Fruit fly (Drosophila melanogaster) whole organism, embryonic: ENCODE measurements around the gene CG5808.
A peak's percentile ranks its signal among the peaks of the same experiment; 100 is the strongest.

Experiments
- B-H1 ChIP-seq: fragments of 200-800 bp; sonication (Bioruptor generic); IDR thresholded peaks from 3 replicates; pipeline ENCODE4 v1.3.6; 2022; ENCODE audit warnings: missing biosample characterization, missing genetic modification characterization
- BEAF-32 ChIP-seq: fragments of 200-800 bp; sonication (Bioruptor generic); optimal IDR thresholded peaks from 3 replicates; lab custom pipeline; 2017; ENCODE audit warnings: missing biosample characterization, missing genetic modification characterization, mild to moderate bottlenecking, moderate library complexity, missing genetic modification reagents
- CG10431 ChIP-seq: fragments of 200-800 bp; sonication (Bioruptor generic); optimal IDR thresholded peaks from 3 replicates; lab custom pipeline; 2018; ENCODE audit warnings: missing biosample characterization, mild to moderate bottlenecking, missing genetic modification characterization
- CG11085 ChIP-seq: fragments of 200-800 bp; sonication (Bioruptor generic); IDR thresholded peaks from 2 replicates; pipeline ENCODE4 v1.3.6; 2022; ENCODE audit warnings: missing biosample characterization, missing genetic modification characterization
- CG11456 ChIP-seq: fragments of 200-800 bp; sonication (Bioruptor generic); IDR thresholded peaks from 3 replicates; pipeline ENCODE4 v1.3.6; 2022; ENCODE audit warnings: missing biosample characterization, missing genetic modification characterization
- CG13287 ChIP-seq: fragments of 200-800 bp; sonication (Bioruptor generic); IDR thresholded peaks from 2 replicates; pipeline ENCODE4 v1.3.6; 2022; ENCODE audit warnings: missing biosample characterization, missing genetic modification characterization; ENCODE audit not compliant: partially characterized antibody
- CG13296 ChIP-seq: fragments of 200-800 bp; sonication (Bioruptor generic); optimal IDR thresholded peaks from 3 replicates; lab custom pipeline; 2018; ENCODE audit warnings: missing biosample characterization, mild to moderate bottlenecking, missing genetic modification characterization
- CG13894 ChIP-seq: fragments of 200-800 bp; sonication (Bioruptor generic); optimal IDR thresholded peaks from 3 replicates; lab custom pipeline; 2018; ENCODE audit warnings: missing biosample characterization, mild to moderate bottlenecking, missing genetic modification characterization, moderate library complexity
- CG15269 ChIP-seq: fragments of 200-800 bp; sonication (Bioruptor generic); optimal IDR thresholded peaks from 2 replicates; lab custom pipeline; 2018; ENCODE audit warnings: missing biosample characterization, mild to moderate bottlenecking, missing genetic modification characterization, moderate library complexity
- CG15514 ChIP-seq: fragments of 200-800 bp; sonication (Bioruptor generic); optimal IDR thresholded peaks from 3 replicates; lab custom pipeline; 2017; ENCODE audit warnings: missing biosample characterization, missing genetic modification characterization, mild to moderate bottlenecking, moderate library complexity, missing genetic modification reagents
- CG17359 ChIP-seq: fragments of 200-800 bp; sonication (Bioruptor generic); optimal IDR thresholded peaks from 3 replicates; lab custom pipeline; 2018; ENCODE audit warnings: missing biosample characterization, mild to moderate bottlenecking, missing genetic modification characterization, moderate library complexity
- CG17361 ChIP-seq: fragments of 200-800 bp; sonication (Bioruptor generic); IDR thresholded peaks from 3 replicates; pipeline ENCODE4 v1.3.6; 2022; ENCODE audit warnings: missing biosample characterization, missing genetic modification characterization
- CG1792 ChIP-seq: fragments of 200-800 bp; sonication (Bioruptor generic); optimal IDR thresholded peaks from 2 replicates; lab custom pipeline; 2016; ENCODE audit warnings: missing biosample characterization, missing genetic modification characterization
- CG2889 ChIP-seq: fragments of 200-800 bp; sonication (Bioruptor generic); IDR thresholded peaks from 3 replicates; pipeline ENCODE4 v1.3.6; 2022; ENCODE audit warnings: missing biosample characterization, missing genetic modification characterization
- CG34224 ChIP-seq: fragments of 200-800 bp; sonication (Bioruptor generic); IDR thresholded peaks from 3 replicates; pipeline ENCODE4 v1.3.6; 2022; ENCODE audit warnings: missing biosample characterization, missing genetic modification characterization; ENCODE audit not compliant: partially characterized antibody
- CG4820 ChIP-seq: fragments of 200-800 bp; sonication (Bioruptor generic); optimal IDR thresholded peaks from 3 replicates; lab custom pipeline; 2016; ENCODE audit warnings: missing biosample characterization, missing genetic modification characterization
- CG6272 ChIP-seq: fragments of 200-800 bp; sonication (Bioruptor generic); IDR thresholded peaks from 2 replicates; pipeline ENCODE4 v1.3.6; 2022; ENCODE audit warnings: missing biosample characterization, missing genetic modification characterization
- CG9727 ChIP-seq: fragments of 200-800 bp; sonication (Bioruptor generic); optimal IDR thresholded peaks from 3 replicates; lab custom pipeline; 2017; ENCODE audit warnings: missing biosample characterization, mild to moderate bottlenecking, missing genetic modification characterization
- CHES-1-like ChIP-seq: fragments of 200-800 bp; sonication (Bioruptor generic); optimal IDR thresholded peaks from 2 replicates; lab custom pipeline; 2016; ENCODE audit warnings: missing biosample characterization, missing genetic modification characterization
- Camta ChIP-seq: fragments of 200-800 bp; sonication (Bioruptor generic); optimal IDR thresholded peaks from 2 replicates; lab custom pipeline; 2016; ENCODE audit warnings: missing biosample characterization, missing genetic modification characterization
- D ChIP-seq, 2 experiments: fragments of 200-800 bp in 1 of 2; fragments of >200 bp in 1 of 2; sonication (Bioruptor generic) in 1 of 2; optimal IDR thresholded peaks; 2 replicates in 1 of 2; 3 replicates in 1 of 2; lab custom pipeline; 2017; ENCODE audit warnings: mild to moderate bottlenecking in 1 of 2, missing biosample characterization in 1 of 2, missing genetic modification characterization in 1 of 2, missing genetic modification reagents in 1 of 2
- D19B ChIP-seq: fragments of 200-800 bp; sonication (Bioruptor generic); optimal IDR thresholded peaks from 2 replicates; lab custom pipeline; 2017; ENCODE audit warnings: missing biosample characterization, mild to moderate bottlenecking, missing genetic modification characterization
- Deaf1 ChIP-seq: fragments of 200-800 bp; optimal IDR thresholded peaks from 3 replicates; lab custom pipeline; 2019; ENCODE audit warnings: missing biosample characterization, mild to moderate bottlenecking, missing genetic modification characterization, moderate library complexity
- Dfd ChIP-seq, 2 experiments: fragments of >200 bp; optimal IDR thresholded peaks; 2 replicates each; lab custom pipeline; 2017; ENCODE audit warnings: missing biosample characterization in 2 of 2, missing genetic modification characterization in 2 of 2
- HLH54F ChIP-seq: fragments of 200-800 bp; sonication (Bioruptor generic); optimal IDR thresholded peaks from 3 replicates; lab custom pipeline; 2016; ENCODE audit warnings: missing biosample characterization, missing genetic modification characterization
- Hey ChIP-seq: fragments of 200-800 bp; sonication (Bioruptor generic); optimal IDR thresholded peaks from 3 replicates; lab custom pipeline; 2018; ENCODE audit warnings: missing biosample characterization, mild to moderate bottlenecking, missing genetic modification characterization
- Mad ChIP-seq: fragments of 200-800 bp; sonication (Bioruptor generic); optimal IDR thresholded peaks from 2 replicates; lab custom pipeline; 2016; ENCODE audit warnings: missing biosample characterization, missing genetic modification characterization
- NC2α ChIP-seq: fragments of 200-800 bp; sonication (Bioruptor generic); optimal IDR thresholded peaks from 2 replicates; lab custom pipeline; 2016; ENCODE audit warnings: missing biosample characterization, missing genetic modification characterization
- NFAT ChIP-seq: fragments of 200-800 bp; sonication (Bioruptor generic); IDR thresholded peaks from 2 replicates; pipeline ENCODE4 v1.3.6; 2022; ENCODE audit warnings: missing biosample characterization, missing genetic modification characterization
- Neu2 ChIP-seq: fragments of 200-800 bp; sonication (Bioruptor generic); optimal IDR thresholded peaks from 3 replicates; lab custom pipeline; 2016; ENCODE audit warnings: missing biosample characterization, missing genetic modification characterization, borderline replicate concordance
- Sry-δ ChIP-seq: fragments of 200-800 bp; sonication (Bioruptor generic); optimal IDR thresholded peaks from 2 replicates; lab custom pipeline; 2016; ENCODE audit warnings: missing biosample characterization, missing genetic modification characterization
- Stat92E ChIP-seq, 3 experiments: fragments of >200 bp in 2 of 3; fragments of 200-800 bp in 1 of 3; sonication (Bioruptor generic) in 1 of 3; optimal IDR thresholded peaks; 2 replicates each; lab custom pipeline; 2017 to 2019; ENCODE audit warnings: missing biosample characterization in 3 of 3, missing genetic modification characterization in 3 of 3, mild to moderate bottlenecking in 1 of 3, moderate library complexity in 1 of 3
- Tbp ChIP-seq: fragments of >200 bp; optimal IDR thresholded peaks from 2 replicates; lab custom pipeline; 2018; ENCODE audit warnings: missing biosample characterization, missing genetic modification characterization
- YL-1 ChIP-seq: fragments of 200-800 bp; sonication (Bioruptor generic); optimal IDR thresholded peaks from 3 replicates; lab custom pipeline; 2017; ENCODE audit warnings: missing biosample characterization, mild to moderate bottlenecking, missing genetic modification characterization
- bcd ChIP-seq: fragments of 200-800 bp; sonication (Bioruptor generic); optimal IDR thresholded peaks from 2 replicates; lab custom pipeline; 2017; ENCODE audit warnings: missing biosample characterization, mild to moderate bottlenecking, missing genetic modification characterization
- caup ChIP-seq: fragments of 200-800 bp; sonication (Bioruptor generic); optimal IDR thresholded peaks from 3 replicates; lab custom pipeline; 2017; ENCODE audit warnings: missing biosample characterization, mild to moderate bottlenecking, missing genetic modification characterization, moderate library complexity; ENCODE audit not compliant: severe bottlenecking
- eve ChIP-seq, 2 experiments: fragments of >200 bp; optimal IDR thresholded peaks; 2 replicates each; lab custom pipeline; 2017; ENCODE audit warnings: missing biosample characterization in 2 of 2, missing genetic modification characterization in 2 of 2
- fu2 ChIP-seq: fragments of 200-800 bp; sonication (Bioruptor generic); optimal IDR thresholded peaks from 2 replicates; lab custom pipeline; 2016; ENCODE audit warnings: missing biosample characterization, missing genetic modification characterization
- gcm ChIP-seq: fragments of 200-800 bp; sonication (Bioruptor generic); optimal IDR thresholded peaks from 2 replicates; lab custom pipeline; 2019; ENCODE audit warnings: missing biosample characterization, mild to moderate bottlenecking, missing genetic modification characterization, moderate library complexity
- gsb ChIP-seq: fragments of 200-800 bp; sonication (Bioruptor generic); IDR thresholded peaks from 2 replicates; pipeline ENCODE4 v1.3.6; 2022; ENCODE audit warnings: missing biosample characterization, missing genetic modification characterization
- lbe ChIP-seq: fragments of 200-800 bp; sonication (Bioruptor generic); optimal IDR thresholded peaks from 2 replicates; lab custom pipeline; 2016; ENCODE audit warnings: missing biosample characterization, mild to moderate bottlenecking, missing genetic modification characterization
- lov ChIP-seq, 2 experiments: fragments of 200-800 bp in 1 of 2; fragments of >200 bp in 1 of 2; sonication (Bioruptor generic) in 1 of 2; IDR thresholded peaks in 1 of 2; optimal IDR thresholded peaks in 1 of 2; 2 replicates in 1 of 2; 3 replicates in 1 of 2; pipeline versions ENCODE4 v1.3.6 to Lab custom; 2017 to 2022; ENCODE audit warnings: missing biosample characterization in 1 of 2, missing genetic modification characterization in 1 of 2
- luna ChIP-seq: fragments of 200-800 bp; sonication (Bioruptor generic); optimal IDR thresholded peaks from 2 replicates; lab custom pipeline; 2016; ENCODE audit warnings: missing biosample characterization, missing genetic modification characterization
- maf-S ChIP-seq: fragments of 200-800 bp; sonication (Bioruptor generic); optimal IDR thresholded peaks from 2 replicates; lab custom pipeline; 2016; ENCODE audit warnings: missing biosample characterization, missing genetic modification characterization
- pan ChIP-seq, 4 experiments: fragments of >200 bp in 3 of 4; fragments of 200-800 bp in 1 of 4; sonication (Bioruptor generic) in 1 of 4; optimal IDR thresholded peaks in 3 of 4; IDR thresholded peaks in 1 of 4; 2 replicates each; pipeline versions ENCODE4 v1.3.6 to Lab custom; 2017 to 2022; ENCODE audit warnings: missing biosample characterization in 2 of 4, missing genetic modification characterization in 2 of 4, mixed read lengths in 1 of 4
- pum ChIP-seq: fragments of 200-800 bp; sonication (Bioruptor generic); optimal IDR thresholded peaks from 2 replicates; lab custom pipeline; 2016; ENCODE audit warnings: missing biosample characterization, missing genetic modification characterization
- zen2 ChIP-seq: fragments of 200-800 bp; sonication (Bioruptor generic); IDR thresholded peaks from 3 replicates; pipeline ENCODE4 v1.3.6; 2022; ENCODE audit warnings: missing biosample characterization, missing genetic modification characterization; ENCODE audit not compliant: partially characterized antibody

Gene CG5808

dm6 chr3R:24813637-24814301 is 3.0 kb downstream of the CG5808 start, which contains the start of the genes lili and CG34150 (continued):
- TF ChIP-seq CG17361 (GFP tag; lab: Robert Waterston, UW) (peak; percentile 78), Camta (GFP tag; lab: Kevin White, UChicago) (peak; percentile 67), CG13287 (GFP tag; lab: Robert Waterston, UW) (peak; percentile 88), D19B (GFP tag; lab: Kevin White, UChicago) (peak; percentile 19), BEAF-32 (peak; percentile 83), fu2 (GFP tag; lab: Kevin White, UChicago) (peak; percentile 47), Stat92E (GFP tag; optimal IDR thresholded peaks at IDR 0.05; lab: Kevin White, UChicago) (no peak), YL-1 (GFP tag; lab: Kevin White, UChicago) (peak; percentile 79), Dfd (GFP tag; optimal IDR thresholded peaks at IDR 0.05; lab: Kevin White, UChicago) (no peak), caup (GFP tag; lab: Kevin White, UChicago) (peak; percentile 53), CG9727 (GFP tag; lab: Kevin White, UChicago) (peak; percentile 72), Sry-δ (GFP tag; lab: Kevin White, UChicago) (peak; percentile 95), NC2α (GFP tag; lab: Kevin White, UChicago) (no peak), maf-S (GFP tag; lab: Kevin White, UChicago) (peak; percentile 62), Deaf1 (tag; lab: Kevin White, UChicago) (no peak), pum (GFP tag; lab: Kevin White, UChicago) (peak; percentile 61), lov (optimal IDR thresholded peaks at IDR 0.05; lab: Kevin White, UChicago) (no peak), lov (GFP tag; IDR thresholded peaks at IDR 0.05; lab: Robert Waterston, UW) (no peak), CG11456 (GFP tag; lab: Robert Waterston, UW) (peak; percentile 77; the same call in 2 of the 3 replicates), B-H1 (GFP tag; lab: Robert Waterston, UW) (no peak; the same call in 2 of the 3 replicates), HLH54F (GFP tag; lab: Kevin White, UChicago) (peak; percentile 75), CG15269 (tag; lab: Kevin White, UChicago) (peak; percentile 81), zen2 (no peak; the same call in 2 of the 3 replicates), CG2889 (GFP tag; lab: Robert Waterston, UW) (0 out of 3 replicates have a peak, but pooled peaks have one; percentile 45), bcd (GFP tag; lab: Kevin White, UChicago) (peak; percentile 53), CG34224 (GFP tag; lab: Robert Waterston, UW) (peak; percentile 85), eve (GFP tag; optimal IDR thresholded peaks at IDR 0.05; lab: Kevin White, UChicago) (no peak), CHES-1-like (peak; percentile 80), gcm (GFP tag; lab: Kevin White, UChicago) (peak; percentile 57), CG15514 (peak; percentile 79), Neu2 (no peak), lbe (GFP tag; lab: Kevin White, UChicago) (peak; percentile 32), CG13296 (GFP tag; lab: Kevin White, UChicago) (peak; percentile 74), pan (optimal IDR thresholded peaks at IDR 0.05; lab: Kevin White, UChicago) (no peak), pan (GFP tag; optimal IDR thresholded peaks at IDR 0.05 in 1 of 2, IDR thresholded peaks at IDR 0.05 in 1 of 2) (peak in 1 of 2 experiments; percentile 67), CG13894 (tag; lab: Kevin White, UChicago) (peak; percentile 80), CG4820 (GFP tag; lab: Kevin White, UChicago) (peak; percentile 74), luna (GFP tag; lab: Kevin White, UChicago) (peak; percentile 47), Mad (GFP tag; lab: Kevin White, UChicago) (peak; percentile 87), CG1792 (GFP tag; lab: Kevin White, UChicago) (peak; percentile 41), NFAT (GFP tag; lab: Robert Waterston, UW) (peak; percentile 54; the same call in 1 of the 2 replicates), CG11085 (GFP tag; lab: Robert Waterston, UW) (peak; percentile 62), Hey (tag; lab: Kevin White, UChicago) (no peak), Tbp (GFP tag; lab: Kevin White, UChicago) (no peak), D (optimal IDR thresholded peaks at IDR 0.05; lab: Kevin White, UChicago) (no peak), D (GFP tag; optimal IDR thresholded peaks at IDR 0.05; lab: Kevin White, UChicago) (no peak), CG10431 (GFP tag; lab: Kevin White, UChicago) (peak; percentile 30), CG6272 (GFP tag; lab: Robert Waterston, UW) (peak; percentile 72), CG17359 (peak; percentile 90), gsb (GFP tag; lab: Robert Waterston, UW) (no peak)
